Fruit fly (Drosophila melanogaster): ENCODE results near the gene CG18823.

DNA sequence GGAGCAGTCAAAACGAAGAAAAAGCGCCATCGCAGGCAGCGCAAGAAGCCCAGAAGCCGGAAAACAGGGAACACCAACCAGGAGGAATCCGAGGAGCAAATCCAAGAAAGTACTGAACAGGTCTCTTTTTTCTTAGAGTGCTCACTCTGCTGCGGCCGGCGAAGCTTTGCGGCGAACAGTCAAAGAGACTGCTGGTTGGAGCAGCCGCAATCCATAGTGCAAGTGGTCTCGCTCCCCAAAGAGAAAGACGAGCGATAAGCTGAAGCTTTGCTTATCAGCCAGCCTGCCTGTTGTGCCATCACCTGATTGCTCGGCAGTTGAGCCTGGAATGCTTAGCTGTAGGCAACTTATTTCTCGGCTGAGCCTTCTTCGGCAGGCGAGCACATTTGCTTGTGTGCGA lies 40.9 kb downstream of the CG18823 start, which contains the start of gene CG14630:
- TF ChIP-seq psq (optimal IDR thresholded peaks at IDR 0.05) (no peak), h (optimal IDR thresholded peaks at IDR 0.05) (no peak), Sin3A (optimal IDR thresholded peaks at IDR 0.05) (no peak), Myc (optimal IDR thresholded peaks at IDR 0.05) (no peak)

All from Kc167 (cell line).